Worm (Caenorhabditis elegans): Measurements from ENCODE around the gene Y53G8AM.7.
"Not testable (repeated sequence)": the region's sequence is repeated elsewhere in the genome, so short reads cannot be mapped to it uniquely, and the experiment has no call there.

Y53G8AM.7 gene

DNA sequence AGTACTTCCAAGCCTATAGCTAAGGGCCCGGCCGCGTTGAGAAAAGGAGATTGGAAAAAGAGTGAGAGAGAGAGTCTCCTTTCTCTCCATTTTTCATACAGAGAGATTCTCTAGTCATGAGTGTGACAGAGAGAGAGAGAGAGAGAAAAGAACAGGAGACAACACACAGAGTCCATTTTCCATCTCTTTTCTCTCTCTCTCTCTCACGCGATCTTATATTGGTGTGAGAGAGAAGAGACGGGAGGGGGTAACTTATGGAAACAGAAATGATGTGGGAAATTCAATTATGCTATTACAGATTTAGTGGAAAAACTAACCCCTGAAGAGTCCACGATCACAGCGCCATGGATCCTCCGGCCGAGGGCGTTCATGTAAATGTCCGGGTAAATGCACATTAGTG, 6.6 kb upstream of the Y53G8AM.7 start:
- TF ChIP-seq dao-5 (tag; optimal IDR thresholded peaks at IDR 0.05) (no peak), him-1 (tag; optimal IDR thresholded peaks at IDR 0.05) (no peak), W03F9.2 (tag; optimal IDR thresholded peaks at IDR 0.05) (no peak)

DNA sequence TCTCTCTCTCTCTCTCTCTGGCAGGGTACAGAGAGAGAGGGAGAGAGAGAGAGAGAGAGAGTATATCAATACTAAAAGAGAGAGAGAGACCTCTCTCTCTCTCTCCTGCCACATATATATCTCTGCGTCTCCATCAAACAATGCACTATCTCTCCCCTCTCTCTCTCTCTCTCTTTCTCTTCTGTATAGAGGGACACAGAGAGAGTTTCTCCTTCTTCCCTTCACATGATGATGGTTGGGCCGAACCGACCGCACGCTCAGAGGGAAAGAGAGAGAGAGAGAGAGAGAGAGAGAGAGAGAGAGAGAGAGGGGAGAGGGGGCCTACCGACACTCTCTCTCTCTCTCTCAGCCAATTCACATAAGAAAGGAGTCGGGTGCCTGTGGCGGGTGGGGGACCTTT, 5.2 kb upstream of the Y53G8AM.7 start:
- TF ChIP-seq W03F9.2 (tag; optimal IDR thresholded peaks at IDR 0.05) (peak; percentile 36), him-1 (tag; optimal IDR thresholded peaks at IDR 0.05) (no peak)

DNA sequence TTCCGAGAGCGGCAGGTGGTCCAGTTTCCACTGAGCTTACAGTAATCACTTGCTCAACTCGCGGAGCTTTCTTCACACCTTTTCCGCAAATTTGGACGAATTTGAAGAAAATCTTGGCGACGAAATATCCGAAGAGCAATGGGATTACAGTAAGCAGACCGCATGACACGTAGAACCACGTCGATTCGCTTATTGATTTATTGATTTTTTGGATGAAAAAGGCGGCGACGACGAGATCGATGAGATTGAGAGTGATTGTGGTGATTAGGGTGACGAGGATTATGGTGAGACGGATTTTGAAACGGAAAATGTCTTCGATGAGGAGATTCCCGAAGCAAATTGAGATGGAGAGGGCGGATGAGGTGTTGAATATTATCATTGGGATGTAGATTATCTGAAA, 2.8 kb downstream of the Y53G8AM.7 start:
- TF ChIP-seq him-1 (tag; optimal IDR thresholded peaks at IDR 0.05) = no peak
- TF ChIP-seq W03F9.2 (tag; optimal IDR thresholded peaks at IDR 0.05) = no peak

- not testable (repeated sequence) for TF ChIP-seq him-1, dao-5, W03F9.2 (tag; optimal IDR thresholded peaks at IDR 0.05)
These were observed 6.8 kb downstream of the Y53G8AM.7 start, which contains the start of gene Y53G8AM.6 for ce11 chrIII:3259691-3260090. Gene Y53G8AM.6 (minus strand): TSS chrIII:3259791.

ce11 chrIII:3258306-3258705, 8.2 kb downstream of the Y53G8AM.7 start, which contains the start of gene nspg-7.2:
Gene nspg-7.2 (minus strand): TSS chrIII:3258406.
- TF ChIP-seq him-1 (tag; optimal IDR thresholded peaks at IDR 0.05) = no peak
- no peak for TF ChIP-seq dao-5 (tag; optimal IDR thresholded peaks at IDR 0.05)
- no peak for TF ChIP-seq W03F9.2 (tag; optimal IDR thresholded peaks at IDR 0.05)

- TF ChIP-seq him-1 (tag; optimal IDR thresholded peaks at IDR 0.05) (no peak), dao-5 (tag; optimal IDR thresholded peaks at IDR 0.05) (no peak), W03F9.2 (tag; optimal IDR thresholded peaks at IDR 0.05) (no peak)
These were observed 10.9 kb downstream of the Y53G8AM.7 start, which contains the start of gene Y53G8AM.4 for ce11 chrIII:3255575-3255974. Gene Y53G8AM.4 (minus strand): TSS chrIII:3255675.

ce11 chrIII:3255023-3255422, 11.5 kb downstream of the Y53G8AM.7 start:
- TF ChIP-seq him-1 (tag; optimal IDR thresholded peaks at IDR 0.05) (no peak), W03F9.2 (tag; optimal IDR thresholded peaks at IDR 0.05) (no peak), dao-5 (tag; optimal IDR thresholded peaks at IDR 0.05) (no peak)

ce11 chrIII:3253736-3254135, 12.8 kb downstream of the Y53G8AM.7 start:
- no peak for TF ChIP-seq dao-5 (tag; optimal IDR thresholded peaks at IDR 0.05)

ce11 chrIII:3253043-3253442, 13.5 kb downstream of the Y53G8AM.7 start, which contains the start of gene Y53G8AL.3:
Gene Y53G8AL.3 (minus strand): TSS chrIII:3253143.
- TF ChIP-seq W03F9.2 (tag; optimal IDR thresholded peaks at IDR 0.05) = no peak

ce11 chrIII:3250596-3251112, 15.8 kb downstream of the Y53G8AM.7 start, which contains the start of gene Y53G8AL.4:
Gene Y53G8AL.4 (minus strand): TSS chrIII:3250646.
- TF ChIP-seq W03F9.2 (tag; optimal IDR thresholded peaks at IDR 0.05) (no peak), dao-5 (tag; optimal IDR thresholded peaks at IDR 0.05) (no peak), him-1 (tag; optimal IDR thresholded peaks at IDR 0.05) (no peak)

- no peak for TF ChIP-seq him-1 (tag; optimal IDR thresholded peaks at IDR 0.05)
- TF ChIP-seq W03F9.2 (tag; optimal IDR thresholded peaks at IDR 0.05) = no peak
- peak; percentile 61 for TF ChIP-seq dao-5 (tag; optimal IDR thresholded peaks at IDR 0.05)
These were observed 17.5 kb downstream of the Y53G8AM.7 start for ce11 chrIII:3249038-3249420.

- TF ChIP-seq W03F9.2 (tag; optimal IDR thresholded peaks at IDR 0.05) = peak; percentile 39
- no peak for TF ChIP-seq dao-5 (tag; optimal IDR thresholded peaks at IDR 0.05)
These were observed 18.0 kb downstream of the Y53G8AM.7 start, which contains the start of gene nduf-9 for ce11 chrIII:3248307-3249037. Gene nduf-9 (minus strand): TSS chrIII:3248575.

- TF ChIP-seq him-1 (tag; optimal IDR thresholded peaks at IDR 0.05) (no peak), W03F9.2 (tag; optimal IDR thresholded peaks at IDR 0.05) (no peak), dao-5 (tag; optimal IDR thresholded peaks at IDR 0.05) (no peak)
These were observed 24.1 kb downstream of the Y53G8AM.7 start for ce11 chrIII:3242379-3242778.

ce11 chrIII:3241943-3242342, 24.6 kb downstream of the Y53G8AM.7 start:
- TF ChIP-seq dao-5 (tag; optimal IDR thresholded peaks at IDR 0.05) (no peak), him-1 (tag; optimal IDR thresholded peaks at IDR 0.05) (no peak), W03F9.2 (tag; optimal IDR thresholded peaks at IDR 0.05) (no peak)

- TF ChIP-seq him-1 (tag; optimal IDR thresholded peaks at IDR 0.05) = no peak
- no peak for TF ChIP-seq W03F9.2 (tag; optimal IDR thresholded peaks at IDR 0.05)
- TF ChIP-seq dao-5 (tag; optimal IDR thresholded peaks at IDR 0.05) = no peak
These were observed 25.1 kb downstream of the Y53G8AM.7 start for ce11 chrIII:3241361-3241760.
